Worm (Caenorhabditis elegans): Measurements from ENCODE around the gene glb-10.

glb-10 gene

DNA sequence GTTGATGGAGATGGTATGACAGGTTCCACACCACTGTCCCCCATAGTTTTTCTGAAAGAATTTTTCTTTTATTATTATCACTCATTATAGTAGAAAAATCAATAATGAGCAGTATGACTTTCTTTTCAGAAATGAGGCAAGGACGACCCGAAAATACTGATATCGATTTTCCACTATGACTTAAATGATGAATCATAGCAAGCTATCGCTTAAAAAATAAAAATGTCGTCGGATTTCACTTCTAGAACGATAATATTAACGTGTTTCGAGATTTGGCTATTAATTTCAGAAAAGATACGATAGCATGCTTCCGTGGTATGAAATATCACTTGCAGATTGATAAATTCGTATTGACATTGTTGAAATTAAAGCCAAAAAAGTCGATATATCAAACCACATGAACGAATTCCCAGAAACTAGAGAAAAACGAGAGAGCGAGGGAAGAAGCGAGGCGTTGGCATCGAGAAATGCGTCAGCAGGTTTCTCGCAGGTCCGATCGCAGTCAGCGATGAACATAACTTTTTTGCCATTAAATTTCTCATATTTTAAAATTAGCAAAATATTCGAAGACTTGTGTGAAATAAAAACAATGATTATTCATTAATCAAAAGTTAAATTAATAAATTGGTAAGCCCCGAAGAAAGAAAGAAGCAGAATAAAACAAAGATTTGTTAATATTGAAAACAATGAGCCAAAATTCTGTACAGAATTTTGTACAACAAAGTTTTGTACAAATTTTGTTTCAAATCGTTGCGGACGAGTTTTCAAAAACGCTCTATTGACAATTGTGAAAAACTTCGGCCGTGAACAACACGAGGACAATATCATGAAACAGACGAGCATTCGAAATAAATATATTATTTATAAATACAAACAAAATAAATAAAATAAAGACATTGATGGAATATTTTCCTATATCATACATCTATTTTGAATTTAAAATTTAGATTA is 46.6 kb upstream of the glb-10 start, which contains the start of gene C32D5.11 (continued):
- TF ChIP-seq gmeb-2 (tag; optimal IDR thresholded peaks at IDR 0.05): no peak
- no peak for TF ChIP-seq fax-1 (tag; optimal IDR thresholded peaks at IDR 0.05)
- no peak for TF ChIP-seq unc-55 (GFP tag; optimal IDR thresholded peaks at IDR 0.05)
- TF ChIP-seq hlh-8 (tag; optimal IDR thresholded peaks at IDR 0.05): no peak
- TF ChIP-seq ttx-3 (tag; optimal IDR thresholded peaks at IDR 0.05): no peak
- TF ChIP-seq unc-3 (GFP tag; conservative IDR thresholded peaks at IDR 0.05): 0 out of 2 replicates have a peak, but pooled peaks have one; percentile 13
- no peak for TF ChIP-seq unc-3 (tag; optimal IDR thresholded peaks at IDR 0.05)
- TF ChIP-seq hlh-30 (tag; optimal IDR thresholded peaks at IDR 0.05; ENCODE audit: insufficient read depth): peak; percentile 38
- TF ChIP-seq elt-4 (tag; optimal IDR thresholded peaks at IDR 0.05): no peak
- peak; percentile 36 for TF ChIP-seq ceh-14 (tag; optimal IDR thresholded peaks at IDR 0.05)
- TF ChIP-seq pat-9 (tag; optimal IDR thresholded peaks at IDR 0.05): no peak
- TF ChIP-seq madf-2 (tag; optimal IDR thresholded peaks at IDR 0.05): no peak
- no peak for TF ChIP-seq hlh-6 (tag; optimal IDR thresholded peaks at IDR 0.05)
- no peak for TF ChIP-seq sox-4 (tag; optimal IDR thresholded peaks at IDR 0.05)
- TF ChIP-seq ceh-2 (tag; optimal IDR thresholded peaks at IDR 0.05): no peak
- TF ChIP-seq nfya-1 (tag; optimal IDR thresholded peaks at IDR 0.05): peak; percentile 47
- TF ChIP-seq syd-9 (tag; optimal IDR thresholded peaks at IDR 0.05): no peak
- no peak for TF ChIP-seq unc-86 (tag; optimal IDR thresholded peaks at IDR 0.05)
- peak; percentile 23 for TF ChIP-seq ceh-48 (tag; optimal IDR thresholded peaks at IDR 0.05)
- no peak for TF ChIP-seq C08G9.2 (tag; optimal IDR thresholded peaks at IDR 0.05)
- TF ChIP-seq elt-2 (tag; optimal IDR thresholded peaks at IDR 0.05): peak; percentile 20
- no peak for TF ChIP-seq K02D7.2 (tag; optimal IDR thresholded peaks at IDR 0.05)
- no peak for TF ChIP-seq ama-1 (optimal IDR thresholded peaks at IDR 0.05)
- no peak for TF ChIP-seq odd-2 (tag; optimal IDR thresholded peaks at IDR 0.05)
- no peak for TF ChIP-seq ceh-30 (tag; optimal IDR thresholded peaks at IDR 0.05)
- peak; percentile 32 for TF ChIP-seq ceh-34 (tag; optimal IDR thresholded peaks at IDR 0.05)
- TF ChIP-seq ceh-6 (GFP tag; optimal IDR thresholded peaks at IDR 0.05): no peak
- TF ChIP-seq fkh-6 (tag; optimal IDR thresholded peaks at IDR 0.05): no peak

DNA sequence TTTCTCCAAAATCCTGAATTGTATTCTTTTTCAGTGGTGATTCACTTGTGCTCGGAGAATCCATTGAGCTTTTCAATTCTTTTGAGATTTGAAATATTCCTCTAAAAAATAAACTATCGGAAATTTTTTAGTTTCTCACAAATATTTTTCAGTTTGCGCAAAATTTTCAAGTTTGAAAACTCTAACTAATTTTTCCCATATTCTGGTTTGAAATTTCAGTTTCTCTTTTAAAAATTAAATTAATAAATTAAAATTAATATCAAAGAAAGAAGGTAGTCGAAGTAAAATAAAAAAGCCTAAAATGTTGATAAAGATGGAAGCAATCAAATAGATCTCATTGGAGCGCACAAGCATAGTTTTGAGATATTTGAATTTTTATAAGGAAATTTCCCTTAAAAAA is 42.8 kb upstream of the glb-10 start, which contains the start of gene C32D5.10:
Gene C32D5.10 (minus strand): TSS at position 101 of the 400 bp plus-strand sequence.
- no peak for TF ChIP-seq K02D7.2 (tag; optimal IDR thresholded peaks at IDR 0.05)

DNA sequence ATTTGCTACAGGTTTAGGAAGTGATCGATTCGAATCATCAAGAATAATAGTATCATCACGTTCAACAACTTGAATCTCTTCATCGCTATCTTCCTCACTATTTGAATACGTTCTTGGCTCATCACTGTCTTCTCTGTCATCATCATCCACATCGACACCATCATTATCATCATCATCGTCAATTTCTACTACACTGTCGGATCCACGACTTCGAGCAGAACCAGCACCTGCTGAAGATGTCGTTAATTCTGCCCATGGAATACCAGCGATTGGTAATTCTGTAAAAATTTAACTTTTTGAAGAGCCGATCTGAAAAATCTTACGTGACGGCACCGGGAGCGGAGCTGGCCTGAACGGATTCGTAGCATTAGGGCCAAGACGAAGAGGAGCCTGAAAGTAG is 40.9 kb upstream of the glb-10 start:
- no peak for TF ChIP-seq elt-4 (tag; optimal IDR thresholded peaks at IDR 0.05)
- TF ChIP-seq unc-55 (GFP tag; optimal IDR thresholded peaks at IDR 0.05): no peak
- no peak for TF ChIP-seq npax-4 (tag; optimal IDR thresholded peaks at IDR 0.05)
- no peak for TF ChIP-seq tbx-2 (tag; optimal IDR thresholded peaks at IDR 0.05)
- TF ChIP-seq Y22D7AL.16 (tag; optimal IDR thresholded peaks at IDR 0.05): no peak
- no peak for TF ChIP-seq lim-6 (tag; optimal IDR thresholded peaks at IDR 0.05)
- TF ChIP-seq ceh-24 (tag; optimal IDR thresholded peaks at IDR 0.05): no peak
- TF ChIP-seq nfya-1 (tag; optimal IDR thresholded peaks at IDR 0.05): no peak
- no peak for TF ChIP-seq pros-1 (tag; optimal IDR thresholded peaks at IDR 0.05)
- TF ChIP-seq ref-2 (tag; optimal IDR thresholded peaks at IDR 0.05): no peak
- TF ChIP-seq ztf-16 (tag; optimal IDR thresholded peaks at IDR 0.05): no peak
- TF ChIP-seq pha-4 (tag; optimal IDR thresholded peaks at IDR 0.05): no peak
- TF ChIP-seq zip-5 (tag; optimal IDR thresholded peaks at IDR 0.05): no peak
- no peak for TF ChIP-seq pax-1 (tag; optimal IDR thresholded peaks at IDR 0.05)
- no peak for TF ChIP-seq ceh-34 (tag; optimal IDR thresholded peaks at IDR 0.05)
- TF ChIP-seq C08G9.2 (tag; optimal IDR thresholded peaks at IDR 0.05): no peak
- TF ChIP-seq ceh-30 (tag; optimal IDR thresholded peaks at IDR 0.05): no peak
- TF ChIP-seq ceh-18 (tag; optimal IDR thresholded peaks at IDR 0.05): no peak
- TF ChIP-seq hlh-30 (tag; optimal IDR thresholded peaks at IDR 0.05; ENCODE audit: insufficient read depth): no peak

All from whole organism, late embryonic.